Worm (Caenorhabditis elegans) whole organism, L4 larva: Measurements from ENCODE around the gene gly-12.

Source experiments
- ZK337.2 ChIP-seq: fragments of 200-800 bp; sonication (Bioruptor generic); IDR thresholded peaks from 2 replicates; pipeline ENCODE4 v1.3.6; 2022; ENCODE audit warnings: missing genetic modification reagents, missing genetic modification characterization, missing compliant biosample characterization
- ces-1 ChIP-seq: fragments of 150-350 bp; sonication (generic microtip); optimal IDR thresholded peaks from 4 replicates; lab custom pipeline; 2014; ENCODE audit warnings: missing biosample characterization, missing genetic modification reagents, missing genetic modification characterization
- dpl-1 ChIP-seq: fragments of 150-350 bp; optimal IDR thresholded peaks from 2 replicates; lab custom pipeline; 2014; ENCODE audit warnings: missing biosample characterization, missing genetic modification reagents, missing genetic modification characterization
- lin-13 ChIP-seq: fragments of 150-350 bp; optimal IDR thresholded peaks from 2 replicates; lab custom pipeline; 2014; ENCODE audit warnings: missing biosample characterization, missing genetic modification reagents, missing genetic modification characterization
- nhr-76 ChIP-seq: fragments of 150-350 bp; optimal IDR thresholded peaks from 2 replicates; lab custom pipeline; 2014; ENCODE audit warnings: missing biosample characterization, missing genetic modification characterization
- snpc-4 ChIP-seq: fragments of 150-350 bp; optimal IDR thresholded peaks from 2 replicates; lab custom pipeline; 2014; ENCODE audit warnings: missing biosample characterization, missing genetic modification characterization

DNA sequence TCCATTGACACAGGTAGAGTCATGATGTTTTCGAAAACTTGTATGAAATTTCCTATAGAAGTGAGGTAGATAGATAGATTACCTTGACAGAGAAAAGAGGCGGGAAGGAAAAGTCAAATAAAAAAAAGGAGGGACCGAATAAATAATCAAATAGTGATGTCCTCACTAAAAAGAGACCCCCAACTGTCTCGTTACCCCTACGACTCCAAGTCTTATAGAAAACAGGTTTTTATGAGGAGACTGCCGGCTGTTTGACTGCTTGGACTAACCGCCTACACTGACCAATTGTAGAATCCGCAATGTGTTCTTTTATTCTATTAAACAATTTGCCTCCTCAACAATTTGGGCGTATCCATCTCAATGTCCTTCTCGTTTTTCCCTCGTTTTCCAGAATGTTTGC, 47.7 kb upstream of the gly-12 start, which contains the start of gene C01C10.2:
- TF ChIP-seq ces-1 (GFP tag; lab: Kevin White, UChicago) (no peak), snpc-4 (no peak), nhr-76 (tag; lab: Kevin White, UChicago) (no peak), ZK337.2 (GFP tag; lab: Robert Waterston, UW) (no peak), lin-13 (GFP tag; lab: Kevin White, UChicago) (no peak), dpl-1 (no peak)
